Worm (Caenorhabditis elegans) whole organism, midembryonic: ENCODE data around the gene ddx-23.

ENCODE experiments used
- T22C8.4 ChIP-seq: fragments of 200-800 bp; sonication (Bioruptor generic); IDR thresholded peaks from 2 replicates; pipeline ENCODE4 v1.3.6; 2022; ENCODE audit warnings: missing genetic modification characterization, missing compliant biosample characterization
- cog-1 ChIP-seq: sonication (generic microtip); optimal IDR thresholded peaks from 2 replicates; lab custom pipeline; 2016; ENCODE audit warnings: missing genetic modification characterization, missing compliant biosample characterization
- flt-1 ChIP-seq: fragments of 200-800 bp; sonication (Bioruptor generic); IDR thresholded peaks from 2 replicates; pipeline ENCODE4 v1.3.6; 2022; ENCODE audit warnings: missing genetic modification characterization, missing compliant biosample characterization
- klf-2 ChIP-seq: fragments of 200-800 bp; sonication (Bioruptor generic); conservative IDR thresholded peaks from 2 replicates; pipeline ENCODE4 v1.3.6; 2022; ENCODE audit warnings: missing genetic modification reagents, missing genetic modification characterization, missing compliant biosample characterization
- med-1 ChIP-seq: sonication (generic microtip); optimal IDR thresholded peaks from 2 replicates; lab custom pipeline; 2017; ENCODE audit warnings: missing genetic modification characterization, mild to moderate bottlenecking, missing compliant biosample characterization, antibody characterized with exemption, missing genetic modification reagents; ENCODE audit not compliant: insufficient read depth
- ref-1 ChIP-seq: fragments of 200-800 bp; sonication (Bioruptor generic); conservative IDR thresholded peaks from 2 replicates; pipeline ENCODE4 v1.3.6; 2022; ENCODE audit warnings: missing genetic modification reagents, missing genetic modification characterization, missing compliant biosample characterization
- tab-1 ChIP-seq: fragments of 200-800 bp; sonication (Bioruptor generic); IDR thresholded peaks from 2 replicates; pipeline ENCODE4 v1.3.6; 2022; ENCODE audit warnings: missing genetic modification characterization, missing compliant biosample characterization
- ztf-23 ChIP-seq: fragments of 200-800 bp; sonication (Bioruptor generic); IDR thresholded peaks from 2 replicates; pipeline ENCODE4 v1.3.6; 2022; ENCODE audit warnings: missing genetic modification reagents, missing genetic modification characterization, missing compliant biosample characterization
- ztf-29 ChIP-seq: fragments of 200-800 bp; sonication (Bioruptor generic); IDR thresholded peaks from 2 replicates; pipeline ENCODE4 v1.3.6; 2022; ENCODE audit warnings: missing genetic modification reagents, missing genetic modification characterization, missing compliant biosample characterization

ddx-23 gene

ce11 chrIII:5853240-5853639, at the start of gene ddx-23:
TSS of gene ddx-23 (minus strand) at chrIII:5853269.
- TF ChIP-seq ztf-23 (GFP tag; lab: Robert Waterston, UW) (0 out of 2 replicates have a peak, but pooled peaks have one; percentile 11), ref-1 (GFP tag; lab: Robert Waterston, UW) (no peak)

- TF ChIP-seq tab-1 = no peak
- TF ChIP-seq klf-2 (GFP tag; lab: Robert Waterston, UW) = no peak
- TF ChIP-seq T22C8.4 (GFP tag; lab: Robert Waterston, UW) = no peak
- no peak for TF ChIP-seq ztf-23 (GFP tag; lab: Robert Waterston, UW)
- no peak for TF ChIP-seq med-1 (GFP tag; lab: Kevin White, UChicago)
- no peak for TF ChIP-seq ref-1 (GFP tag; lab: Robert Waterston, UW)
- no peak for TF ChIP-seq flt-1 (GFP tag; lab: Robert Waterston, UW)
- TF ChIP-seq ztf-29 (GFP tag; lab: Robert Waterston, UW) = no peak
- TF ChIP-seq cog-1 (tag; lab: Kevin White, UChicago) = no peak
Observed at ce11 chrIII:5902558-5902957, 49.5 kb upstream of the ddx-23 start.

ce11 chrIII:5900709-5901108, 47.6 kb upstream of the ddx-23 start:
- TF ChIP-seq med-1 (GFP tag; lab: Kevin White, UChicago) = no peak
- no peak for TF ChIP-seq ref-1 (GFP tag; lab: Robert Waterston, UW)
- no peak for TF ChIP-seq cog-1 (tag; lab: Kevin White, UChicago)
- no peak for TF ChIP-seq ztf-23 (GFP tag; lab: Robert Waterston, UW)
- TF ChIP-seq klf-2 (GFP tag; lab: Robert Waterston, UW) = no peak
- TF ChIP-seq T22C8.4 (GFP tag; lab: Robert Waterston, UW) = no peak
- TF ChIP-seq tab-1 = no peak
- no peak for TF ChIP-seq flt-1 (GFP tag; lab: Robert Waterston, UW)
- no peak for TF ChIP-seq ztf-29 (GFP tag; lab: Robert Waterston, UW)

- TF ChIP-seq flt-1 (GFP tag; lab: Robert Waterston, UW) = no peak
- TF ChIP-seq ztf-29 (GFP tag; lab: Robert Waterston, UW) = no peak
- no peak for TF ChIP-seq ref-1 (GFP tag; lab: Robert Waterston, UW)
- TF ChIP-seq T22C8.4 (GFP tag; lab: Robert Waterston, UW) = no peak
- no peak for TF ChIP-seq ztf-23 (GFP tag; lab: Robert Waterston, UW)
- no peak for TF ChIP-seq med-1 (GFP tag; lab: Kevin White, UChicago)
- TF ChIP-seq klf-2 (GFP tag; lab: Robert Waterston, UW) = no peak
- no peak for TF ChIP-seq cog-1 (tag; lab: Kevin White, UChicago)
- TF ChIP-seq tab-1 = no peak
Observed at ce11 chrIII:5898631-5899030, 45.6 kb upstream of the ddx-23 start.

- no peak for TF ChIP-seq ztf-29 (GFP tag; lab: Robert Waterston, UW)
- no peak for TF ChIP-seq med-1 (GFP tag; lab: Kevin White, UChicago)
- TF ChIP-seq tab-1 = no peak
- TF ChIP-seq flt-1 (GFP tag; lab: Robert Waterston, UW) = no peak
- TF ChIP-seq ztf-23 (GFP tag; lab: Robert Waterston, UW) = no peak
- no peak for TF ChIP-seq klf-2 (GFP tag; lab: Robert Waterston, UW)
- no peak for TF ChIP-seq T22C8.4 (GFP tag; lab: Robert Waterston, UW)
- no peak for TF ChIP-seq cog-1 (tag; lab: Kevin White, UChicago)
- no peak for TF ChIP-seq ref-1 (GFP tag; lab: Robert Waterston, UW)
Observed at ce11 chrIII:5897468-5897867, 44.4 kb upstream of the ddx-23 start.

- TF ChIP-seq cog-1 (tag; lab: Kevin White, UChicago) (no peak), ztf-29 (GFP tag; lab: Robert Waterston, UW) (no peak), flt-1 (GFP tag; lab: Robert Waterston, UW) (no peak)
Observed at ce11 chrIII:5895913-5896312, 42.8 kb upstream of the ddx-23 start, which contains the start of gene pxl-1. TSS of gene pxl-1 (minus strand) at chrIII:5896013.

ce11 chrIII:5892909-5893308, 39.8 kb upstream of the ddx-23 start:
- no peak for TF ChIP-seq ref-1 (GFP tag; lab: Robert Waterston, UW)
- no peak for TF ChIP-seq ztf-29 (GFP tag; lab: Robert Waterston, UW)
- TF ChIP-seq flt-1 (GFP tag; lab: Robert Waterston, UW) = no peak
- no peak for TF ChIP-seq med-1 (GFP tag; lab: Kevin White, UChicago)

- TF ChIP-seq tab-1 (no peak), ztf-29 (GFP tag; lab: Robert Waterston, UW) (no peak), ztf-23 (GFP tag; lab: Robert Waterston, UW) (no peak), flt-1 (GFP tag; lab: Robert Waterston, UW) (no peak), T22C8.4 (GFP tag; lab: Robert Waterston, UW) (no peak), ref-1 (GFP tag; lab: Robert Waterston, UW) (no peak), klf-2 (GFP tag; lab: Robert Waterston, UW) (no peak), med-1 (GFP tag; lab: Kevin White, UChicago) (no peak), cog-1 (tag; lab: Kevin White, UChicago) (no peak)
Observed at ce11 chrIII:5888675-5889074, 35.6 kb upstream of the ddx-23 start, which contains the start of gene C28H8.8. TSS of gene C28H8.8 (minus strand) at chrIII:5888775.

ce11 chrIII:5886893-5887292, 33.8 kb upstream of the ddx-23 start, which contains the start of gene C28H8.7:
TSS of gene C28H8.7 (minus strand) at chrIII:5886993.
- TF ChIP-seq ztf-29 (GFP tag; lab: Robert Waterston, UW) (no peak), ref-1 (GFP tag; lab: Robert Waterston, UW) (no peak), cog-1 (tag; lab: Kevin White, UChicago) (no peak), ztf-23 (GFP tag; lab: Robert Waterston, UW) (no peak), flt-1 (GFP tag; lab: Robert Waterston, UW) (no peak), T22C8.4 (GFP tag; lab: Robert Waterston, UW) (no peak), med-1 (GFP tag; lab: Kevin White, UChicago) (no peak), klf-2 (GFP tag; lab: Robert Waterston, UW) (no peak), tab-1 (no peak)
